Fruit fly (Drosophila melanogaster) whole organism, embryonic: ENCODE measurements around the gene Jhbp11.

Experiments used
- CG17328 ChIP-seq: fragments of 200-800 bp; sonication (Bioruptor generic); IDR thresholded peaks from 2 replicates; pipeline ENCODE4 v1.3.6; 2022; ENCODE audit warnings: missing biosample characterization, missing genetic modification characterization
- CG4360 ChIP-seq: fragments of 200-800 bp; sonication (Bioruptor generic); IDR thresholded peaks from 2 replicates; pipeline ENCODE4 v1.3.6; 2022; ENCODE audit warnings: missing biosample characterization, missing genetic modification characterization
- CG5180 ChIP-seq: fragments of 200-800 bp; sonication (Bioruptor generic); optimal IDR thresholded peaks from 3 replicates; lab custom pipeline; 2017; ENCODE audit warnings: missing biosample characterization, missing genetic modification characterization, mild to moderate bottlenecking, moderate library complexity, missing genetic modification reagents
- Dad ChIP-seq: fragments of 200-800 bp; sonication (Bioruptor generic); optimal IDR thresholded peaks from 3 replicates; lab custom pipeline; 2016; ENCODE audit warnings: missing biosample characterization, missing genetic modification characterization
- NfI ChIP-seq: fragments of 200-800 bp; sonication (Bioruptor generic); optimal IDR thresholded peaks from 3 replicates; lab custom pipeline; 2018; ENCODE audit warnings: missing biosample characterization, mild to moderate bottlenecking, missing genetic modification characterization, moderate library complexity
- ase ChIP-seq: fragments of 200-800 bp; sonication (Bioruptor generic); IDR thresholded peaks from 3 replicates; pipeline ENCODE4 v1.3.6; 2022; ENCODE audit warnings: missing biosample characterization, missing genetic modification characterization
- otp ChIP-seq: fragments of 200-800 bp; sonication (Bioruptor generic); IDR thresholded peaks from 3 replicates; pipeline ENCODE4, ENCODE4 v1.3.6; 2022; ENCODE audit warnings: missing biosample characterization, missing genetic modification characterization
- usp ChIP-seq: fragments of >200 bp; optimal IDR thresholded peaks from 2 replicates; lab custom pipeline; 2017; ENCODE audit warnings: missing biosample characterization, missing genetic modification characterization

dm6 chr3R:27108111-27108510 lies 7.1 kb downstream of the Jhbp11 start:
- TF ChIP-seq NfI (GFP tag; lab: Kevin White, UChicago) (no peak), CG4360 (GFP tag; lab: Robert Waterston, UW) (no peak), ase (no peak), Dad (GFP tag; lab: Kevin White, UChicago) (no peak), CG17328 (GFP tag; lab: Robert Waterston, UW) (no peak), usp (GFP tag; lab: Kevin White, UChicago) (no peak), otp (GFP tag; lab: Robert Waterston, UW) (no peak), CG5180 (GFP tag; lab: Kevin White, UChicago) (no peak)
